Fruit fly (Drosophila melanogaster) whole organism, pupa: Measurements from ENCODE around the gene CG15480.

Source experiments
- CG10348 ChIP-seq: fragments of 200-800 bp; sonication (Bioruptor generic); IDR thresholded peaks from 2 replicates; pipeline ENCODE4 v1.3.6; 2022; ENCODE audit warnings: missing biosample characterization, missing genetic modification characterization
- CG12605 ChIP-seq: fragments of 200-800 bp; sonication (Bioruptor generic); IDR thresholded peaks from 2 replicates; pipeline ENCODE4 v1.3.6; 2022; ENCODE audit warnings: missing biosample characterization, missing genetic modification characterization
- CG13204 ChIP-seq: fragments of 200-800 bp; sonication (Bioruptor generic); optimal IDR thresholded peaks from 2 replicates; lab custom pipeline; 2018; ENCODE audit warnings: missing biosample characterization, mild to moderate bottlenecking, missing genetic modification characterization, moderate library complexity
- CG14655 ChIP-seq: fragments of 200-800 bp; sonication (Bioruptor generic); optimal IDR thresholded peaks from 3 replicates; lab custom pipeline; 2017; ENCODE audit warnings: mild to moderate bottlenecking, missing biosample characterization, missing genetic modification reagents, missing genetic modification characterization
- CG15710 ChIP-seq: fragments of 200-800 bp; sonication (Bioruptor generic); optimal IDR thresholded peaks from 2 replicates; lab custom pipeline; 2018; ENCODE audit warnings: missing biosample characterization, mild to moderate bottlenecking, missing genetic modification characterization, moderate library complexity
- CG17806 ChIP-seq: fragments of 200-800 bp; sonication (Bioruptor generic); optimal IDR thresholded peaks from 2 replicates; lab custom pipeline; 2018; ENCODE audit warnings: missing biosample characterization, mild to moderate bottlenecking, missing genetic modification characterization, moderate library complexity
- CG32121 ChIP-seq: fragments of 200-800 bp; sonication (Bioruptor generic); IDR thresholded peaks from 2 replicates; pipeline ENCODE4 v1.3.6; 2022; ENCODE audit warnings: missing biosample characterization, missing genetic modification characterization
- CG34367 ChIP-seq: fragments of 200-800 bp; sonication (Bioruptor generic); optimal IDR thresholded peaks from 2 replicates; lab custom pipeline; 2018; ENCODE audit warnings: missing biosample characterization, mild to moderate bottlenecking, missing genetic modification characterization
- CG4496 ChIP-seq: fragments of 200-800 bp; sonication (Bioruptor generic); IDR thresholded peaks from 3 replicates; pipeline ENCODE4 v1.3.6; 2022; ENCODE audit warnings: missing biosample characterization, missing genetic modification characterization
- CG8159 ChIP-seq: fragments of 200-800 bp; sonication (Bioruptor generic); optimal IDR thresholded peaks from 3 replicates; lab custom pipeline; 2018; ENCODE audit warnings: missing biosample characterization, mild to moderate bottlenecking, missing genetic modification characterization, moderate library complexity
- CG8301 ChIP-seq: fragments of 200-800 bp; sonication (Bioruptor generic); optimal IDR thresholded peaks from 2 replicates; lab custom pipeline; 2018; ENCODE audit warnings: missing biosample characterization, mild to moderate bottlenecking, missing genetic modification characterization
- CG9948 ChIP-seq: fragments of 200-800 bp; sonication (Bioruptor generic); optimal IDR thresholded peaks from 2 replicates; lab custom pipeline; 2018; ENCODE audit warnings: missing biosample characterization, mild to moderate bottlenecking, missing genetic modification characterization, moderate library complexity
- D1 ChIP-seq: fragments of 200-800 bp; sonication (Bioruptor generic); optimal IDR thresholded peaks from 2 replicates; lab custom pipeline; 2018; ENCODE audit warnings: missing biosample characterization, mild to moderate bottlenecking, missing genetic modification characterization, moderate library complexity
- EcR ChIP-seq: fragments of 200-800 bp; sonication (Bioruptor generic); optimal IDR thresholded peaks from 3 replicates; lab custom pipeline; 2019; ENCODE audit warnings: missing biosample characterization, missing genetic modification characterization, mild to moderate bottlenecking, moderate library complexity, missing genetic modification reagents
- Ets98B ChIP-seq: fragments of 200-800 bp; sonication (Bioruptor generic); IDR thresholded peaks from 2 replicates; pipeline ENCODE4 v1.3.6; 2022; ENCODE audit warnings: missing biosample characterization, missing genetic modification characterization
- Pif1A ChIP-seq: fragments of 200-800 bp; sonication (Bioruptor generic); optimal IDR thresholded peaks from 3 replicates; lab custom pipeline; 2016; ENCODE audit warnings: missing biosample characterization, missing genetic modification characterization
- Pif1B ChIP-seq: fragments of 200-800 bp; sonication (Bioruptor generic); optimal IDR thresholded peaks from 3 replicates; lab custom pipeline; 2016; ENCODE audit warnings: missing biosample characterization, missing genetic modification characterization
- Snoo ChIP-seq: fragments of 200-800 bp; sonication (Bioruptor generic); optimal IDR thresholded peaks from 3 replicates; lab custom pipeline; 2017; ENCODE audit warnings: missing biosample characterization, mild to moderate bottlenecking, missing genetic modification characterization, inconsistent platforms
- fd96Ca ChIP-seq: fragments of 200-800 bp; sonication (Bioruptor generic); IDR thresholded peaks from 3 replicates; pipeline ENCODE4 v1.3.6; 2022; ENCODE audit warnings: missing biosample characterization, missing genetic modification characterization
- gl ChIP-seq: fragments of 200-800 bp; sonication (Bioruptor generic); optimal IDR thresholded peaks from 2 replicates; lab custom pipeline; 2018; ENCODE audit warnings: missing biosample characterization, mild to moderate bottlenecking, missing genetic modification characterization
- rn ChIP-seq: fragments of 200-800 bp; sonication (Bioruptor generic); IDR thresholded peaks from 2 replicates; pipeline ENCODE4 v1.3.6; 2022; ENCODE audit warnings: missing biosample characterization, missing genetic modification characterization

Gene CG15480

dm6 chr2L:13225225-13225840, at the start of gene CG15480:
Gene CG15480, minus strand, starts transcription at chr2L:13225275.
- TF ChIP-seq Snoo (tag; lab: Kevin White, UChicago) (no peak), CG9948 (no peak), CG14655 (GFP tag; lab: Kevin White, UChicago) (no peak), CG32121 (GFP tag; lab: Robert Waterston, UW) (no peak), gl (tag; lab: Kevin White, UChicago) (no peak), D1 (tag; lab: Kevin White, UChicago) (no peak), Ets98B (no peak), fd96Ca (GFP tag; lab: Robert Waterston, UW) (no peak), EcR (GFP tag; lab: Kevin White, UChicago) (no peak), CG15710 (tag; lab: Kevin White, UChicago) (no peak), CG12605 (GFP tag; lab: Robert Waterston, UW) (no peak), Pif1B (GFP tag; lab: Kevin White, UChicago) (no peak)
- TF ChIP-seq, all 21 proteins: peak for 0

dm6 chr2L:13272541-13272940, 47.5 kb upstream of the CG15480 start:
- TF ChIP-seq CG13204 (GFP tag; lab: Kevin White, UChicago) (peak; percentile 65), CG32121 (GFP tag; lab: Robert Waterston, UW) (no peak)

dm6 chr2L:13268040-13268652, 43.1 kb upstream of the CG15480 start:
- TF ChIP-seq Ets98B (no peak), fd96Ca (GFP tag; lab: Robert Waterston, UW) (no peak), Pif1A (GFP tag; lab: Kevin White, UChicago) (peak; percentile 7), CG8301 (tag; lab: Kevin White, UChicago) (peak; percentile 52), CG13204 (GFP tag; lab: Kevin White, UChicago) (no peak), CG10348 (no peak), CG15710 (tag; lab: Kevin White, UChicago) (peak; percentile 46), CG9948 (peak; percentile 65), Snoo (tag; lab: Kevin White, UChicago) (no peak), rn (GFP tag; lab: Robert Waterston, UW) (no peak), CG12605 (GFP tag; lab: Robert Waterston, UW) (peak; percentile 21; the same call in 1 of the 2 replicates), CG14655 (GFP tag; lab: Kevin White, UChicago) (peak; percentile 71), CG8159 (tag; lab: Kevin White, UChicago) (peak; percentile 76), gl (tag; lab: Kevin White, UChicago) (no peak), CG32121 (GFP tag; lab: Robert Waterston, UW) (no peak), CG4496 (GFP tag; lab: Robert Waterston, UW) (peak; percentile 42; the same call in 1 of the 3 replicates), Pif1B (GFP tag; lab: Kevin White, UChicago) (peak; percentile 33), EcR (GFP tag; lab: Kevin White, UChicago) (peak; percentile 74), CG17806 (tag; lab: Kevin White, UChicago) (peak; percentile 58), CG34367 (tag; lab: Kevin White, UChicago) (peak; percentile 12), D1 (tag; lab: Kevin White, UChicago) (peak; percentile 60)
- TF ChIP-seq, all 21 proteins: peak for 13

DNA sequence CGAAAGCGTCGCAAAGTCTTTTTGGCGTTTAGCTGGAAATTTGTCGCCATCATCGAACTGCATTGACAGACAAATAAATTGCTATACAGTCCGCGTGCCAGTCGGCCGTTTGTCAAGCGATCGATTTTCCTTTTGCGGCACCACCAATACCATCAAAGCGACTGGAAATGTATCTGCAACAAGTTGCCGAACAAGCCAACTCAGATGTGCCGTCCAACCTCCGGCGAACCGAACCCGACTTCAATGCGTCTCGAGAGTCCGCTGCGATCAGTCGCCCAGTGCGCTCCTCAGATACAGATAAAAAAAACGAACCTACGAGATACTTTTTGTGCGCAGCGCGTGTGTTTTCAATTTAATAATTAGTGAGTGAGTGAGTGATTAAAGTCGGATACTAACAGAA, 41.6 kb upstream of the CG15480 start:
- TF ChIP-seq Ets98B (no peak), CG14655 (GFP tag; lab: Kevin White, UChicago) (peak; percentile 11), CG4496 (GFP tag; lab: Robert Waterston, UW) (0 out of 3 replicates have a peak, but pooled peaks have one; percentile 7), CG13204 (GFP tag; lab: Kevin White, UChicago) (peak; percentile 49), EcR (GFP tag; lab: Kevin White, UChicago) (peak; percentile 21)

dm6 chr2L:13265776-13266175, 40.7 kb upstream of the CG15480 start, which contains the start of gene CG31848:
Gene CG31848, minus strand, starts transcription at chr2L:13265876.
- TF ChIP-seq CG34367 (tag; lab: Kevin White, UChicago) (no peak), Pif1B (GFP tag; lab: Kevin White, UChicago) (no peak), CG4496 (GFP tag; lab: Robert Waterston, UW) (no peak), gl (tag; lab: Kevin White, UChicago) (no peak), CG15710 (tag; lab: Kevin White, UChicago) (no peak), Pif1A (GFP tag; lab: Kevin White, UChicago) (no peak), CG12605 (GFP tag; lab: Robert Waterston, UW) (no peak), Snoo (tag; lab: Kevin White, UChicago) (no peak), CG9948 (no peak), D1 (tag; lab: Kevin White, UChicago) (no peak), CG17806 (tag; lab: Kevin White, UChicago) (no peak), rn (GFP tag; lab: Robert Waterston, UW) (no peak), EcR (GFP tag; lab: Kevin White, UChicago) (no peak), CG10348 (no peak), fd96Ca (GFP tag; lab: Robert Waterston, UW) (no peak), CG14655 (GFP tag; lab: Kevin White, UChicago) (no peak)

- TF ChIP-seq CG13204 (GFP tag; lab: Kevin White, UChicago): no peak
- no peak for TF ChIP-seq CG34367 (tag; lab: Kevin White, UChicago)
- TF ChIP-seq CG9948: no peak
- TF ChIP-seq Ets98B: no peak
- TF ChIP-seq CG12605 (GFP tag; lab: Robert Waterston, UW): no peak
- no peak for TF ChIP-seq CG4496 (GFP tag; lab: Robert Waterston, UW)
- TF ChIP-seq gl (tag; lab: Kevin White, UChicago): no peak
- TF ChIP-seq EcR (GFP tag; lab: Kevin White, UChicago): no peak
- no peak for TF ChIP-seq Pif1A (GFP tag; lab: Kevin White, UChicago)
- no peak for TF ChIP-seq CG17806 (tag; lab: Kevin White, UChicago)
- TF ChIP-seq CG8159 (tag; lab: Kevin White, UChicago): no peak
- TF ChIP-seq CG10348: no peak
- TF ChIP-seq rn (GFP tag; lab: Robert Waterston, UW): no peak
- TF ChIP-seq Pif1B (GFP tag; lab: Kevin White, UChicago): no peak
These were observed 35.7 kb upstream of the CG15480 start, which contains the start of gene CG44085 for dm6 chr2L:13260740-13261139. Gene CG44085, plus strand, starts transcription at chr2L:13261008.
